Worm (Caenorhabditis elegans) whole organism, mixed stage, embryonic: ENCODE data around the gene K09F6.13.

Source experiments
- bed-3 ChIP-seq: fragments of 200-800 bp; sonication (Bioruptor generic); optimal IDR thresholded peaks from 3 replicates; lab custom pipeline; 2018; ENCODE audit warnings: mild to moderate bottlenecking, missing genetic modification characterization, moderate library complexity, missing compliant biosample characterization
- blmp-1 ChIP-seq: fragments of 150-350 bp; optimal IDR thresholded peaks from 2 replicates; lab custom pipeline; 2014; ENCODE audit warnings: missing biosample characterization, missing genetic modification characterization
- ceh-39 ChIP-seq: fragments of 150-350 bp; optimal IDR thresholded peaks from 2 replicates; lab custom pipeline; 2014; ENCODE audit warnings: missing biosample characterization, missing genetic modification characterization
- ceh-83 ChIP-seq: fragments of 200-800 bp; sonication (Bioruptor generic); optimal IDR thresholded peaks from 2 replicates; lab custom pipeline; 2018; ENCODE audit warnings: mild to moderate bottlenecking, missing genetic modification characterization, missing compliant biosample characterization
- ces-1 ChIP-seq: fragments of 150-350 bp; optimal IDR thresholded peaks from 2 replicates; lab custom pipeline; 2014; ENCODE audit warnings: missing biosample characterization, missing genetic modification reagents, missing genetic modification characterization
- drap-1 ChIP-seq: fragments of 200-800 bp; sonication (Bioruptor generic); optimal IDR thresholded peaks from 3 replicates; lab custom pipeline; 2018; ENCODE audit warnings: mild to moderate bottlenecking, missing genetic modification characterization, missing compliant biosample characterization
- elt-1 ChIP-seq: sonication (generic microtip); optimal IDR thresholded peaks from 2 replicates; lab custom pipeline; 2017; ENCODE audit warnings: missing genetic modification characterization, mild to moderate bottlenecking, missing compliant biosample characterization, antibody characterized with exemption, moderate library complexity, borderline replicate concordance; ENCODE audit not compliant: insufficient read depth
- elt-3 ChIP-seq: fragments of 150-350 bp; optimal IDR thresholded peaks from 2 replicates; lab custom pipeline; 2014; ENCODE audit warnings: missing biosample characterization, missing genetic modification characterization
- flh-1 ChIP-seq: fragments of 200-800 bp; sonication (Bioruptor generic); optimal IDR thresholded peaks from 2 replicates; lab custom pipeline; 2018; ENCODE audit warnings: mild to moderate bottlenecking, missing genetic modification characterization, moderate library complexity, missing compliant biosample characterization
- ham-2 ChIP-seq: fragments of 200-800 bp; sonication (Bioruptor generic); optimal IDR thresholded peaks from 2 replicates; lab custom pipeline; 2018; ENCODE audit warnings: mild to moderate bottlenecking, missing genetic modification characterization, missing compliant biosample characterization
- hlh-1 ChIP-seq: fragments of 150-350 bp; optimal IDR thresholded peaks from 2 replicates; lab custom pipeline; 2014; ENCODE audit warnings: missing biosample characterization, missing genetic modification reagents, missing genetic modification characterization
- lin-32 ChIP-seq: fragments of 200-800 bp; sonication (Bioruptor generic); optimal IDR thresholded peaks from 2 replicates; lab custom pipeline; 2018; ENCODE audit warnings: mild to moderate bottlenecking, missing genetic modification characterization, missing compliant biosample characterization
- mab-5 ChIP-seq: fragments of 150-350 bp; optimal IDR thresholded peaks from 2 replicates; lab custom pipeline; 2014; ENCODE audit warnings: missing biosample characterization, missing genetic modification characterization
- mep-1 ChIP-seq: fragments of 150-350 bp; optimal IDR thresholded peaks from 2 replicates; lab custom pipeline; 2017; ENCODE audit warnings: missing biosample characterization, missing genetic modification reagents, missing genetic modification characterization, inconsistent platforms
- mls-2 ChIP-seq: sonication (generic microtip); optimal IDR thresholded peaks from 2 replicates; lab custom pipeline; 2016; ENCODE audit warnings: mild to moderate bottlenecking, missing genetic modification characterization, moderate library complexity, missing compliant biosample characterization
- nhr-76 ChIP-seq: sonication (generic microtip); optimal IDR thresholded peaks from 2 replicates; lab custom pipeline; 2017; ENCODE audit warnings: missing biosample characterization, missing genetic modification characterization
- pha-4 ChIP-seq: fragments of 150-350 bp; optimal IDR thresholded peaks from 2 replicates; lab custom pipeline; 2018; ENCODE audit warnings: missing biosample characterization, missing genetic modification reagents, missing genetic modification characterization
- sem-2 ChIP-seq: fragments of 200-800 bp; sonication (Bioruptor generic); optimal IDR thresholded peaks from 2 replicates; lab custom pipeline; 2018; ENCODE audit warnings: mild to moderate bottlenecking, missing genetic modification characterization, missing compliant biosample characterization
- snpc-4 ChIP-seq: fragments of 150-350 bp; optimal IDR thresholded peaks from 2 replicates; lab custom pipeline; 2014; ENCODE audit warnings: missing biosample characterization, missing genetic modification characterization
- sptf-1 ChIP-seq: sonication (generic microtip); optimal IDR thresholded peaks from 2 replicates; lab custom pipeline; 2017; ENCODE audit warnings: mild to moderate bottlenecking, missing genetic modification characterization, moderate library complexity, missing compliant biosample characterization
- tbx-8 ChIP-seq: fragments of 200-800 bp; sonication (Bioruptor generic); optimal IDR thresholded peaks from 2 replicates; lab custom pipeline; 2018; ENCODE audit warnings: mild to moderate bottlenecking, missing genetic modification characterization, moderate library complexity, missing compliant biosample characterization
- unc-120 ChIP-seq: sonication (generic microtip); optimal IDR thresholded peaks from 2 replicates; lab custom pipeline; 2017; ENCODE audit warnings: missing genetic modification characterization, missing compliant biosample characterization; ENCODE audit not compliant: poor library complexity, severe bottlenecking
- unc-62 ChIP-seq: fragments of 150-350 bp; optimal IDR thresholded peaks from 2 replicates; lab custom pipeline; 2014; ENCODE audit warnings: missing biosample characterization, missing genetic modification reagents, missing genetic modification characterization
- zip-8 ChIP-seq: fragments of 150-350 bp; optimal IDR thresholded peaks from 2 replicates; lab custom pipeline; 2014; ENCODE audit warnings: missing biosample characterization, missing genetic modification characterization
- ztf-11 ChIP-seq: fragments of 150-350 bp; optimal IDR thresholded peaks from 2 replicates; lab custom pipeline; 2014; ENCODE audit warnings: missing biosample characterization, missing genetic modification characterization

K09F6.13 gene

ce11 chrII:2320097-2320496 is 31.2 kb downstream of the K09F6.13 start, which contains the start of gene ZK1240.3:
TSS of gene ZK1240.3 (plus strand) at chrII:2320334.
- no peak for TF ChIP-seq elt-1 (tag; lab: Kevin White, UChicago)
- TF ChIP-seq ceh-83 (GFP tag; lab: Kevin White, UChicago): no peak
- no peak for TF ChIP-seq mls-2 (tag; lab: Kevin White, UChicago)
- TF ChIP-seq ham-2 (GFP tag; lab: Kevin White, UChicago): no peak
- TF ChIP-seq mab-5: no peak
- no peak for TF ChIP-seq nhr-76
- TF ChIP-seq pha-4 (tag; lab: Kevin White, UChicago): no peak
- no peak for TF ChIP-seq unc-120 (tag; lab: Kevin White, UChicago)
- no peak for TF ChIP-seq elt-3
- no peak for TF ChIP-seq tbx-8 (GFP tag; lab: Kevin White, UChicago)
- TF ChIP-seq, all 35 proteins: peak for 0

DNA sequence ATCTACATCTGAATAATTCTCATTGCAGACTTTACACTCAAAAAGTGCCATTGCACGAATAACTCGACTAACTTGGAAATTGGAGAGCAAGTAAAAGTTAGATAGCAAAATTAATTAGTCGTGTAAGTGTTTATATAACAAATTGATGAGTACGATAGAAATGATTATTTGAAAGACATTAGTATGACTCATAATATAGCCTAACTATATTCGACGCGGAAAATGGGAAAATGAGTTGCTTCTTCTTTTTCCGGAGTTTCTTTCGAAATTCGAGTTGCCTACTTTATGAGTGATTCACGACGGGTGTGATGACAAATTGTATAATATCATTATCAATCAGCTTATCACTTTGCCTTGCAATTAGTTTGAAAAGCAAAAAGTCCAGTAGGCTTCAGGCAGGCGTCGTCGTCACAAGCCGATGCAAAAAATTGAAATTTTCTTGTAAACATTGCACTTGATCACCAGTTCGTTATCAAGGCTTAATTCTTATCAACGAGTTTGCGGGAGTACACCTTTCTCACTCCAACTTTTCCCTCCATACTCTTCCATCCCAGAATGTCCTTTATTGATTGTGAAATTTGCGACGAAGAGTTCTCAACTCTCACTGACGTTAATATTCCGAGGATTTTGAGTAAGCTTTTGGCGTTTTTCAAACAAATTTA is 34.1 kb downstream of the K09F6.13 start, which contains the start of the genes ZK1240.6 and ZK1240.2:
TSS of gene ZK1240.6 (minus strand) at position 51 of the 662 bp plus-strand sequence.
TSS of gene ZK1240.2 (plus strand) at position 520 of the 662 bp plus-strand sequence.
- TF ChIP-seq zip-8 (tag; lab: Kevin White, UChicago): no peak
- TF ChIP-seq lin-32: no peak
- TF ChIP-seq, all 35 proteins: peak for 0

ce11 chrII:2324956-2325355 is 36.0 kb downstream of the K09F6.13 start, which contains the start of gene ZK1240.11:
TSS of gene ZK1240.11 (plus strand) at chrII:2325256.
- no peak for TF ChIP-seq nhr-76

- TF ChIP-seq unc-62 (no peak), unc-120 (tag; lab: Kevin White, UChicago) (no peak), flh-1 (GFP tag; lab: Kevin White, UChicago) (no peak), tbx-8 (GFP tag; lab: Kevin White, UChicago) (no peak), sptf-1 (no peak), sem-2 (GFP tag; lab: Kevin White, UChicago) (no peak), zip-8 (tag; lab: Kevin White, UChicago) (no peak), elt-1 (tag; lab: Kevin White, UChicago) (no peak), bed-3 (GFP tag; lab: Kevin White, UChicago) (no peak), blmp-1 (no peak), snpc-4 (tag; lab: Kevin White, UChicago) (no peak), ztf-11 (tag; lab: Kevin White, UChicago) (no peak), ham-2 (GFP tag; lab: Kevin White, UChicago) (no peak)
- TF ChIP-seq, all 35 proteins: peak for 0
These were observed 40.1 kb downstream of the K09F6.13 start, which contains the start of the genes ZK1240.8 and ZK1240.1 for ce11 chrII:2328963-2329442. TSS of gene ZK1240.8 (minus strand) at chrII:2329063. TSS of gene ZK1240.1 (plus strand) at chrII:2329392.

DNA sequence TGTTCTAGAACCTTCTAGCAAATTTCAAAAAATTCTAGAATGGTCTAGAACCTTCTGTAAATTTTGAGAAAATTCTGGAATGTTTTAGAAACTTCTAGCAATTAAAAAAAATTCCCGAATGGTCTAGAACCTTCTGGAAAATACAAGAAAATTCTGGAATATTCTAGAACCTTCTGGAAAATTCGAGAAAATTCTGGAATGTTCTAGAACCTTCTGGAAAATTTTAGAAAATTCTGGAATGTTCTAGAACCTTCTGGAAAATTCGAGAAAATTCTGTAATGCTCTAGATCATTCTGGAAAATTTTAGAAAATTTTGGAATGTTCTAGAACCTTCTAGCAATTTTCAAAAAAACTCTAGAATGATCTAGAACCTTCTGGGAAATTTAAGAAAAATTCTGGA is 41.5 kb downstream of the K09F6.13 start:
- TF ChIP-seq ceh-83 (GFP tag; lab: Kevin White, UChicago) (peak; percentile 37), ces-1 (GFP tag; lab: Kevin White, UChicago) (no peak)

DNA sequence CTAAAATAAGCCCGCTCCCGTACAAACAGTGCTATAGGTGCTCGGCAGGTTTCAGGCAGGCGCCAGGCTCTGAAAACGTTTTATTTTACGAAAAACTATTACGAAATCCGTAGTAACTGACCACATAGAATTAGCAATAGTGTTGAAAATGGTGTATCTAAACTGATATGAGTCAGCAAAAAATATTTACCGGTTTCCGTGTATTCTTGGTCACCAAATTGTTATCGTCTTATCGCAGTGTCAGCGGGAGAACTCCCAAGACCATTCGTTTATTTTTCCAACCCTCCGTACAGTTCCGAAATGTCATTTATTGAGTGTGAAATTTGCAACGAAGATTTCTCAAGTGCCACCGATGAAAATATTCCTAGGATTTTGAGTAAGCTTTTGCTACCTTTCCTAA is 43.3 kb downstream of the K09F6.13 start, which contains the start of gene F43C11.8:
TSS of gene F43C11.8 (plus strand) at position 301 of the 400 bp plus-strand sequence.
- TF ChIP-seq drap-1 (GFP tag; lab: Kevin White, UChicago) (no peak), bed-3 (GFP tag; lab: Kevin White, UChicago) (no peak), nhr-76 (no peak), sem-2 (GFP tag; lab: Kevin White, UChicago) (no peak), flh-1 (GFP tag; lab: Kevin White, UChicago) (no peak), elt-1 (tag; lab: Kevin White, UChicago) (no peak), mep-1 (tag; lab: Kevin White, UChicago) (no peak), unc-120 (tag; lab: Kevin White, UChicago) (no peak), ceh-39 (tag; lab: Kevin White, UChicago) (no peak), mab-5 (no peak), hlh-1 (tag; lab: Kevin White, UChicago) (no peak), unc-62 (no peak)
